Worm (Caenorhabditis elegans) whole organism, L2 larva: ENCODE data around the gene unc-34.
A peak's percentile ranks its signal among the peaks of the same experiment; 100 is the strongest.

Experiments
- C34F6.9 ChIP-seq: fragments of 150-350 bp; optimal IDR thresholded peaks from 2 replicates; lab custom pipeline; 2014; ENCODE audit warnings: missing biosample characterization, missing genetic modification characterization
- F13H6.1 ChIP-seq: sonication (generic microtip); optimal IDR thresholded peaks from 2 replicates; lab custom pipeline; 2016; ENCODE audit warnings: missing genetic modification characterization, missing compliant biosample characterization
- Y55F3AM.14 ChIP-seq: fragments of 200-800 bp; sonication (Bioruptor generic); optimal IDR thresholded peaks from 2 replicates; lab custom pipeline; 2018; ENCODE audit warnings: mild to moderate bottlenecking, missing genetic modification characterization, missing compliant biosample characterization
- ZK546.5 ChIP-seq: sonication (generic microtip); optimal IDR thresholded peaks from 2 replicates; lab custom pipeline; 2017; ENCODE audit warnings: missing biosample characterization, missing genetic modification characterization
- aly-2 ChIP-seq: fragments of 150-350 bp; optimal IDR thresholded peaks from 2 replicates; lab custom pipeline; 2014; ENCODE audit warnings: missing biosample characterization, missing genetic modification characterization
- ama-1 ChIP-seq: fragments of 150-350 bp; optimal IDR thresholded peaks from 2 replicates; lab custom pipeline; 2018; ENCODE audit warnings: inconsistent platforms
- blmp-1 ChIP-seq: sonication (generic microtip); optimal IDR thresholded peaks from 2 replicates; lab custom pipeline; 2017; ENCODE audit warnings: missing genetic modification characterization, mild to moderate bottlenecking, missing compliant biosample characterization, antibody characterized with exemption, moderate library complexity; ENCODE audit not compliant: insufficient read depth
- ceh-16 ChIP-seq: fragments of 150-350 bp; optimal IDR thresholded peaks from 2 replicates; lab custom pipeline; 2014; ENCODE audit warnings: missing biosample characterization, missing genetic modification characterization
- ceh-82 ChIP-seq: fragments of 150-350 bp; optimal IDR thresholded peaks from 2 replicates; lab custom pipeline; 2014; ENCODE audit warnings: missing biosample characterization, missing genetic modification characterization
- crh-2 ChIP-seq: sonication (generic microtip); optimal IDR thresholded peaks from 2 replicates; lab custom pipeline; 2017; ENCODE audit warnings: missing biosample characterization, missing genetic modification characterization
- egl-27 ChIP-seq: sonication (generic microtip); optimal IDR thresholded peaks from 3 replicates; lab custom pipeline; 2017; ENCODE audit warnings: missing biosample characterization, missing genetic modification reagents, missing genetic modification characterization
- elt-1 ChIP-seq: fragments of 150-350 bp; optimal IDR thresholded peaks from 2 replicates; lab custom pipeline; 2014; ENCODE audit warnings: missing biosample characterization, missing genetic modification characterization
- elt-3 ChIP-seq: sonication (generic microtip); optimal IDR thresholded peaks from 2 replicates; lab custom pipeline; 2017; ENCODE audit warnings: missing biosample characterization, missing genetic modification characterization
- fos-1 ChIP-seq: fragments of 150-350 bp; optimal IDR thresholded peaks from 2 replicates; lab custom pipeline; 2014; ENCODE audit warnings: missing biosample characterization, missing genetic modification characterization
- lin-11 ChIP-seq: fragments of 150-350 bp; sonication (generic microtip); optimal IDR thresholded peaks from 2 replicates; lab custom pipeline; 2014; ENCODE audit warnings: missing biosample characterization, missing genetic modification characterization, inconsistent platforms, mixed read lengths
- lin-13 ChIP-seq: fragments of 150-350 bp; optimal IDR thresholded peaks from 2 replicates; lab custom pipeline; 2014; ENCODE audit warnings: missing biosample characterization, missing genetic modification reagents, missing genetic modification characterization
- lin-39 ChIP-seq: fragments of 150-350 bp; optimal IDR thresholded peaks from 2 replicates; lab custom pipeline; 2014; ENCODE audit warnings: missing biosample characterization, missing genetic modification reagents, missing genetic modification characterization
- lsy-2 ChIP-seq, 2 experiments: fragments of 150-350 bp in 1 of 2; sonication (generic microtip) in 1 of 2; optimal IDR thresholded peaks; 2 replicates each; lab custom pipeline; 2014 to 2017; ENCODE audit warnings: missing biosample characterization in 2 of 2, missing genetic modification characterization in 2 of 2
- mab-5 ChIP-seq: fragments of 150-350 bp; optimal IDR thresholded peaks from 2 replicates; lab custom pipeline; 2014; ENCODE audit warnings: missing biosample characterization, missing genetic modification characterization
- nhr-10 ChIP-seq: sonication (generic microtip); optimal IDR thresholded peaks from 2 replicates; lab custom pipeline; 2017; ENCODE audit warnings: missing biosample characterization, missing genetic modification characterization
- nhr-11 ChIP-seq: fragments of 150-350 bp; optimal IDR thresholded peaks from 2 replicates; lab custom pipeline; 2014; ENCODE audit warnings: missing biosample characterization, missing genetic modification characterization
- nhr-12 ChIP-seq: fragments of 150-350 bp; optimal IDR thresholded peaks from 2 replicates; lab custom pipeline; 2014; ENCODE audit warnings: missing biosample characterization, missing genetic modification characterization
- nhr-129 ChIP-seq: fragments of 150-350 bp; optimal IDR thresholded peaks from 2 replicates; lab custom pipeline; 2014; ENCODE audit warnings: missing biosample characterization, missing genetic modification characterization
- nhr-21 ChIP-seq: fragments of 150-350 bp; optimal IDR thresholded peaks from 2 replicates; lab custom pipeline; 2014; ENCODE audit warnings: missing biosample characterization, missing genetic modification characterization
- nhr-23 ChIP-seq: fragments of 150-350 bp; optimal IDR thresholded peaks from 2 replicates; lab custom pipeline; 2014; ENCODE audit warnings: missing biosample characterization, missing genetic modification reagents, missing genetic modification characterization
- nhr-237 ChIP-seq: fragments of 150-350 bp; optimal IDR thresholded peaks from 2 replicates; lab custom pipeline; 2014; ENCODE audit warnings: missing biosample characterization, missing genetic modification characterization
- nhr-25 ChIP-seq: fragments of 150-350 bp; sonication (generic microtip); optimal IDR thresholded peaks from 3 replicates; lab custom pipeline; 2014; ENCODE audit warnings: missing biosample characterization, missing genetic modification characterization
- nhr-6 ChIP-seq: fragments of 150-350 bp; optimal IDR thresholded peaks from 2 replicates; lab custom pipeline; 2014; ENCODE audit warnings: missing biosample characterization, missing genetic modification characterization
- peb-1 ChIP-seq: fragments of 150-350 bp; optimal IDR thresholded peaks from 2 replicates; lab custom pipeline; 2014; ENCODE audit warnings: missing biosample characterization, missing genetic modification characterization
- sem-4 ChIP-seq: fragments of 150-350 bp; optimal IDR thresholded peaks from 2 replicates; lab custom pipeline; 2014; ENCODE audit warnings: missing biosample characterization, missing genetic modification reagents, missing genetic modification characterization
- snpc-4 ChIP-seq: fragments of 150-350 bp; optimal IDR thresholded peaks from 2 replicates; lab custom pipeline; 2014; ENCODE audit warnings: missing biosample characterization, missing genetic modification characterization
- unc-39 ChIP-seq: fragments of 150-350 bp; optimal IDR thresholded peaks from 2 replicates; lab custom pipeline; 2014; ENCODE audit warnings: missing biosample characterization, missing genetic modification characterization
- unc-55 ChIP-seq: fragments of 150-350 bp; sonication (generic microtip); optimal IDR thresholded peaks from 3 replicates; lab custom pipeline; 2014; ENCODE audit warnings: missing biosample characterization, missing genetic modification reagents, missing genetic modification characterization
- unc-62 ChIP-seq: fragments of 150-350 bp; optimal IDR thresholded peaks from 2 replicates; lab custom pipeline; 2014; ENCODE audit warnings: missing biosample characterization, missing genetic modification reagents, missing genetic modification characterization
- ztf-11 ChIP-seq: sonication (generic microtip); optimal IDR thresholded peaks from 2 replicates; lab custom pipeline; 2017; ENCODE audit warnings: missing biosample characterization, missing genetic modification characterization
- ztf-4 ChIP-seq: fragments of 150-350 bp; optimal IDR thresholded peaks from 2 replicates; lab custom pipeline; 2014; ENCODE audit warnings: missing biosample characterization, missing genetic modification characterization

unc-34 gene

DNA sequence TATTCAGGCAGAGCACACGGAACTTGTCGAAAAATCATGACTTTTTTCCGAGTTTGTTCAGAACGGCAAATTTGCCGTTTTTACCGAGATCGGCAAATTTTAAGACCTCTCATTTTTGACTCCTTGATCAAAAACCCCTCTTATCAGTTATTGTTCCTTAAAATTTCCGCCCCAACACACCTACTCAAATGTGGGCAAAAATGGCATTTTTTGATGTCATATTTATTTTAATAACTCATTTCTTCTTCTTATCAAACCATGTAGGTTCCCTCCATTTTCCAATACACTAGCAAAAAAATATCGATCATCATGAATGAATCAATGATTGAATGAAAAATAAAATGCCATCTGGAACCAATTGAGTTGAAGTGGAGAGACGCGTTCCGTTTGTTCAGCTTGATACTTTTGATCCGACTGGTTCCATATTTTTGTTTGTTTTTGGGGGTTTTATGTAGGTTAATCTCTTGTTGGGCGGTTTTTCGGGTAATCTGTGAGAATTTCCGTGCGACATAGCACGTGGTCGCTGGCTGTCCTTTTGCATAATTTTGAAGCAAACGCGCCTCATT lies 5.9 kb upstream of the unc-34 start:
- TF ChIP-seq nhr-11 (tag; lab: Kevin White, UChicago) (no peak), Y55F3AM.14 (GFP tag; lab: Kevin White, UChicago) (no peak), blmp-1 (tag; lab: Kevin White, UChicago) (no peak), fos-1 (tag; lab: Kevin White, UChicago) (peak; percentile 74), elt-3 (tag; lab: Kevin White, UChicago) (no peak)

DNA sequence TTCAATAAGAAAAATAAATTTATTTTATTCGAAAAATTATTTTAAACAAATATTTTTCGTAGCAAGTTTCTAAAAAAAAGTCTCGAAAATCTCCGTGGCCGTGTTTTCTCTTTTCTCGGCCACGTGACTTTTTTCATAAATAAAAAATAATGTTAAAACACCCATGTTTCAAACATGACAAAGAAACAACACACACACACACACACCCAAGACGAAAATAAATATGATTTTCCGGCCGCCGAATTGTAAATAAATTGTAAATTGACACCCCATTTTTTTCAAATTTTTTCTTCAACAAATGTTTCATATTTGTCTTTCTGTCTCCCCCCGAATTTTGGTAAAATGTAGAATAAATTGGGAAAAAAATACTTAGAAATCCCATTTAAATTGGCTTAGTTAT lies 4.7 kb upstream of the unc-34 start:
- no peak for TF ChIP-seq unc-62 (GFP tag; lab: Kevin White, UChicago)
- TF ChIP-seq blmp-1 (tag; lab: Kevin White, UChicago): no peak
- no peak for TF ChIP-seq egl-27 (tag; lab: Kevin White, UChicago)
- TF ChIP-seq lin-39: no peak
- no peak for TF ChIP-seq lsy-2 (tag; optimal IDR thresholded peaks at IDR 0.05; lab: Kevin White, UChicago)
- TF ChIP-seq nhr-10: no peak
- TF ChIP-seq nhr-12 (tag; lab: Kevin White, UChicago): no peak
- TF ChIP-seq snpc-4 (tag; lab: Kevin White, UChicago): no peak
- TF ChIP-seq elt-1 (tag; lab: Kevin White, UChicago): no peak
- no peak for TF ChIP-seq nhr-11 (tag; lab: Kevin White, UChicago)
- TF ChIP-seq ceh-16 (tag; lab: Kevin White, UChicago): no peak
- TF ChIP-seq nhr-23 (tag; lab: Kevin White, UChicago): no peak
- TF ChIP-seq ZK546.5: no peak
- no peak for TF ChIP-seq fos-1 (tag; lab: Kevin White, UChicago)
- TF ChIP-seq nhr-6 (tag; lab: Kevin White, UChicago): no peak

DNA sequence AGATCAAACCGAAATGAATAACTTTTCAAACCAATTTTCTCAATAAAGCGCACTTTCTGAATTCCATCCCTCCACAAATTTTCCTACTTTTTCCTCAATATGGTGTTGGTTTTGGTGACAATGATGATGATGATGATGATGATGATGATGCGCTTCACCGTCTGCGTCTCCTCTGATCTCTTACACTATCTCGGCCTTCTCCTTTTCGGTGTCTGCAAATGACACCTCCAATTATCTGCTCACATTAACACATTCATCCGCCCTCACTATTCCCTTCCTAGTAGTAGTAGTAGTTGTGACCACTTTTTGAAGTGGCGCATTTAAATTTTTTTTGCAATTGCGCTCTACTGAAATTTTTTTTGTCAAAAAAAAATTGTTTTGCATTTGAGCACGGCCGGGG lies 3.9 kb upstream of the unc-34 start:
- TF ChIP-seq nhr-237 (tag; lab: Kevin White, UChicago): no peak
- TF ChIP-seq F13H6.1 (tag; lab: Kevin White, UChicago): no peak
- no peak for TF ChIP-seq crh-2
- no peak for TF ChIP-seq nhr-25 (tag; lab: Kevin White, UChicago)
- no peak for TF ChIP-seq lsy-2 (tag; optimal IDR thresholded peaks at IDR 0.05; lab: Kevin White, UChicago)
- TF ChIP-seq unc-39 (tag; lab: Kevin White, UChicago): no peak

DNA sequence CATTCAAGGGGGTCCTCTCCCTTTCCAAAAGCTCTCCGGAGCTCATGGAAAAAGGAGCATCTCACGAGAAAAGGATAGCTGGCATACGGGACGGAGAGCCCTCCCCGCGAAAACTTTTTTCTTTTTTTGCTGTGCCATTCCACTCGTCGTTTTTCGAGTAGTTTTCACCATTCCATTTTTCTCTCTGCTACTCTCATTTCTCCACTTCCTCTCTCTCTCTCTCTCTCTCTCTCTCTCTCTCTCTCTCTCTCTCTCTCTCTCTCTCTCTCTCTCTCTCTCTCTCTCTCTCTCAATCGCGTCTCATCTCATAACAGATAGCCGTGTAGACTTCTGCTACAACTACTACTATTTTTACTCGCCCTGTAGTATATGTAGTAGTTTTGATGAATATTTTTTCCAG lies 2.8 kb upstream of the unc-34 start:
- TF ChIP-seq unc-62 (GFP tag; lab: Kevin White, UChicago) (no peak), nhr-129 (tag; lab: Kevin White, UChicago) (peak; percentile 59), nhr-25 (tag; lab: Kevin White, UChicago) (peak; percentile 0), ztf-11 (no peak), nhr-21 (tag; lab: Kevin White, UChicago) (peak; percentile 4), ama-1 (lab: Kevin White, UChicago) (no peak), egl-27 (tag; lab: Kevin White, UChicago) (peak; percentile 38), nhr-11 (tag; lab: Kevin White, UChicago) (no peak), ztf-4 (tag; lab: Kevin White, UChicago) (peak; percentile 35), lin-11 (no peak), sem-4 (tag; lab: Kevin White, UChicago) (peak; percentile 51), nhr-6 (tag; lab: Kevin White, UChicago) (peak; percentile 57), C34F6.9 (tag; lab: Kevin White, UChicago) (peak; percentile 62), lsy-2 (tag; optimal IDR thresholded peaks at IDR 0.05; lab: Kevin White, UChicago) (peak in 1 of 2 experiments; percentile 69), unc-55 (GFP tag; lab: Kevin White, UChicago) (peak; percentile 26), crh-2 (peak; percentile 54), nhr-12 (tag; lab: Kevin White, UChicago) (no peak), lin-13 (GFP tag; lab: Kevin White, UChicago) (peak; percentile 72), fos-1 (tag; lab: Kevin White, UChicago) (no peak)
- TF ChIP-seq, all 48 proteins: peak for 12

DNA sequence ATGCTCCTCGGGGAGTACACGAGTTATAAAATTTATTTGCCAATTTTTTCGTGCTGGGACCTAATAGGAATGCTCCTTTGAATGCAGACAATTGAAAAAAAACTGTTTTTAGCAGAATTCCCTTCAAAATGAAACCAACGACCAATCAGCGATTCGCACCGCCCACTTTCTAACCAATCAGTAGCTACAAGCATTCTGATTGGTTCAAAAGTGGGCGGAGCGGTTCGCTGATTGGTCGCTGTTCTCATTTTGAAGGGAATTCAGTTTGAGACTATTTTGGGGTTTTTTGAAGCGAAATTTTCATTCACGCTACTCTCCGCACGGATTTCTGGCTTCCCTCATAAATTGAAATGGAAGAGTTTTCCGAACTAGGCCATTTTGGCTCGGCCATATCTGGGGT lies 614 bp downstream of the unc-34 start:
- TF ChIP-seq sem-4 (tag; lab: Kevin White, UChicago) (no peak), snpc-4 (tag; lab: Kevin White, UChicago) (no peak), mab-5 (tag; lab: Kevin White, UChicago) (no peak), peb-1 (no peak), aly-2 (tag; lab: Kevin White, UChicago) (no peak), elt-1 (tag; lab: Kevin White, UChicago) (no peak), nhr-11 (tag; lab: Kevin White, UChicago) (no peak), ceh-82 (tag; lab: Kevin White, UChicago) (no peak), nhr-6 (tag; lab: Kevin White, UChicago) (no peak), unc-62 (GFP tag; lab: Kevin White, UChicago) (no peak), ZK546.5 (no peak), lin-13 (GFP tag; lab: Kevin White, UChicago) (no peak), nhr-23 (tag; lab: Kevin White, UChicago) (no peak)
